Worm (Caenorhabditis elegans): Measurements from ENCODE around the gene twk-43.

DNA sequence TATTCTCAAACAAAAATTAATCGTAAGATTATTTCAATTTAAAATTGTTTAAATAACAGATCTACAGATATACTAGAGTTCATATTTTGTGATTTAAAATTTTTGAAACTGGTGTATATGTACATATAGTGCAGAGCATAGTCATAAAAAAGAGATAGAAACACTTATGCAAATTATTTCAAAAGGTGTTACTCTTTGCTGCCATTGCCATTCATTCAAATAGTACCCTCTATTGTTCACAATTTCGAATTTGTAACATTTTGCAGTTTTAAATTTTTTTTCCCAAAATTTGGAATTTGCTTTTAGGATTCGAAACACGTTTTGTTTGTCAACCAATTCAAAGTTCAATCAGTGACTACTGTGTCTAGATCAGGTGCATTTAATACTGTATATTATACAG, 14.2 kb downstream of the twk-43 start, which contains the start of gene F32H5.4:
- TF ChIP-seq nhr-12 (tag; optimal IDR thresholded peaks at IDR 0.05) (no peak), mls-2 (tag; optimal IDR thresholded peaks at IDR 0.05) (no peak), lin-32 (GFP tag; optimal IDR thresholded peaks at IDR 0.05) (no peak), zip-8 (tag; optimal IDR thresholded peaks at IDR 0.05) (no peak), nhr-237 (tag; optimal IDR thresholded peaks at IDR 0.05) (no peak), mab-5 (tag; optimal IDR thresholded peaks at IDR 0.05) (no peak), ztf-11 (tag; optimal IDR thresholded peaks at IDR 0.05) (no peak)

Data from whole organism, mixed stage, embryonic.